Fruit fly (Drosophila melanogaster) whole organism: ENCODE data around the gene LUBEL.

Source experiments
- CG8478 ChIP-seq: fragments of >200 bp; optimal IDR thresholded peaks from 2 replicates; lab custom pipeline; 2018; ENCODE audit warnings: inconsistent platforms
- Dll ChIP-seq: fragments of >200 bp; optimal IDR thresholded peaks from 2 replicates; lab custom pipeline; 2017
- EcR ChIP-seq, 2 experiments: fragments of >200 bp; optimal IDR thresholded peaks; 2 replicates each; lab custom pipeline; 2017; ENCODE audit warnings: missing biosample characterization in 2 of 2, missing genetic modification characterization in 2 of 2, missing genetic modification reagents in 2 of 2
- pan ChIP-seq: fragments of >200 bp; optimal IDR thresholded peaks from 2 replicates; lab custom pipeline; 2017
- psq ChIP-seq: fragments of >200 bp; optimal IDR thresholded peaks from 2 replicates; lab custom pipeline; 2017
- usp ChIP-seq: fragments of >200 bp; optimal IDR thresholded peaks from 2 replicates; lab custom pipeline; 2017; ENCODE audit warnings: missing biosample characterization, missing genetic modification characterization, mixed read lengths

DNA sequence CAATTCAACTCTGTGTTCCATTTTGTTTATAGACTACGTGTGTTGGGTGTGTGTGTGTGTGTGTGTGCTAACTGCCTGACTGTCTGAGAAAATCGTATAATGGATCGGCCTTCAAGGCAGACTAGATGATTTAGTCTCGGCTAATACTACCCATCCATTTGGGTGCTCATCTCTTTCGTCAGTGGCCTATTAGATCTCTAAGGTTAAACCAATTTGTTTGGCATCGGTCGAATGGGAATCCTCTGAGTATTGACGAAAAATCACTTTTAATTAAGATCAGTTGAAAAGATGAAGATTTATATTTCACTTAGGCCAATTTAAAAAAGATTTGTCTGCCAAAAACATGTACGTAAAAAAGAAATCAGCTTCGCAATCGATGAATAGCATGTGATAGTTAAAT lies 27.0 kb downstream of the LUBEL start, which contains the start of gene CG31910:
- no peak for TF ChIP-seq EcR (GFP tag; optimal IDR thresholded peaks at IDR 0.05; lab: Kevin White, UChicago)
- TF ChIP-seq Dll (lab: Kevin White, UChicago) = no peak
- no peak for TF ChIP-seq CG8478 (lab: Kevin White, UChicago)
- no peak for TF ChIP-seq psq (lab: Kevin White, UChicago)
- no peak for TF ChIP-seq pan (lab: Kevin White, UChicago)
- no peak for TF ChIP-seq usp (GFP tag; lab: Kevin White, UChicago)
